Worm (Caenorhabditis elegans) whole organism, young adult: ENCODE measurements around the gene eif-2D.

ENCODE experiments used
- B0035.1 ChIP-seq: sonication (generic microtip); optimal IDR thresholded peaks from 2 replicates; lab custom pipeline; 2016; ENCODE audit warnings: missing genetic modification characterization, mild to moderate bottlenecking, missing compliant biosample characterization, missing genotype, missing genetic modification reagents
- egl-18 ChIP-seq: fragments of 200-800 bp; sonication (Bioruptor generic); IDR thresholded peaks from 2 replicates; pipeline ENCODE4 v1.3.6; 2022; ENCODE audit warnings: missing genetic modification reagents, missing genetic modification characterization, missing compliant biosample characterization
- rpc-1 ChIP-seq, 2 experiments: fragments of 150-350 bp in 1 of 2; sonication (generic microtip) in 1 of 2; optimal IDR thresholded peaks; 2 replicates each; lab custom pipeline; 2014 to 2018; ENCODE audit warnings: missing biosample characterization in 1 of 2, missing genetic modification characterization in 1 of 2, missing genetic modification reagents in 1 of 2, missing genotype in 1 of 2
- snpc-3.4 ChIP-seq: sonication (generic microtip); optimal IDR thresholded peaks from 2 replicates; lab custom pipeline; 2017; ENCODE audit warnings: missing genetic modification characterization, mild to moderate bottlenecking, missing compliant biosample characterization, antibody characterized with exemption, moderate library complexity, missing genotype, missing genetic modification reagents
- zfh-2 ChIP-seq: fragments of 200-800 bp; sonication (Bioruptor generic); conservative IDR thresholded peaks from 2 replicates; pipeline ENCODE4 v1.3.6; 2022; ENCODE audit warnings: missing genetic modification reagents, missing genetic modification characterization, missing compliant biosample characterization

- no peak for TF ChIP-seq B0035.1 (tag; lab: Kevin White, UChicago)
- TF ChIP-seq egl-18 (GFP tag; lab: Robert Waterston, UW) = no peak
- TF ChIP-seq snpc-3.4 (tag; lab: Kevin White, UChicago) = no peak
- no peak for TF ChIP-seq rpc-1 (optimal IDR thresholded peaks at IDR 0.05; lab: Kevin White, UChicago)
- no peak for TF ChIP-seq rpc-1 (tag; optimal IDR thresholded peaks at IDR 0.05; lab: Kevin White, UChicago)
- no peak for TF ChIP-seq zfh-2 (GFP tag; lab: Robert Waterston, UW)
Measured at ce11 chrII:5646942-5647341, 44.6 kb upstream of the eif-2D start, which contains the start of gene F59E12.9.
